Worm (Caenorhabditis elegans) whole organism, L4/young adult: ENCODE measurements around the gene mtcu-2.

ENCODE experiments used
- W03F9.2 ChIP-seq: fragments of 150-350 bp; optimal IDR thresholded peaks from 2 replicates; lab custom pipeline; 2014; ENCODE audit warnings: missing biosample characterization, missing genetic modification characterization
- dao-5 ChIP-seq: sonication (generic microtip); optimal IDR thresholded peaks from 2 replicates; lab custom pipeline; 2016; ENCODE audit warnings: missing genotype, missing genetic modification characterization, moderate library complexity, missing compliant biosample characterization
- him-1 ChIP-seq: sonication (generic microtip); optimal IDR thresholded peaks from 2 replicates; lab custom pipeline; 2016; ENCODE audit warnings: missing genotype, missing genetic modification reagents, missing genetic modification characterization, missing compliant biosample characterization

The mtcu-2 gene

ce11 chrII:10029890-10030289 is 3.1 kb downstream of the mtcu-2 start, which contains the start of gene ttc-36:
ttc-36 (plus strand) TSS chrII:10030190.
- TF ChIP-seq dao-5 (tag; lab: Kevin White, UChicago) (no peak), W03F9.2 (tag; lab: Kevin White, UChicago) (no peak), him-1 (tag; lab: Kevin White, UChicago) (no peak)

ce11 chrII:10029044-10029443 is 4.0 kb downstream of the mtcu-2 start:
- TF ChIP-seq W03F9.2 (tag; lab: Kevin White, UChicago) (no peak), dao-5 (tag; lab: Kevin White, UChicago) (no peak), him-1 (tag; lab: Kevin White, UChicago) (no peak)

- TF ChIP-seq dao-5 (tag; lab: Kevin White, UChicago): no peak
- no peak for TF ChIP-seq him-1 (tag; lab: Kevin White, UChicago)
- no peak for TF ChIP-seq W03F9.2 (tag; lab: Kevin White, UChicago)
Measured at ce11 chrII:10028195-10028594, 4.8 kb downstream of the mtcu-2 start, which contains the start of gene F52H3.6. F52H3.6 (minus strand) TSS chrII:10028422.

ce11 chrII:10025059-10025458 is 8.0 kb downstream of the mtcu-2 start:
- TF ChIP-seq him-1 (tag; lab: Kevin White, UChicago) (no peak), dao-5 (tag; lab: Kevin White, UChicago) (no peak), W03F9.2 (tag; lab: Kevin White, UChicago) (no peak)

- TF ChIP-seq him-1 (tag; lab: Kevin White, UChicago) (no peak), W03F9.2 (tag; lab: Kevin White, UChicago) (no peak), dao-5 (tag; lab: Kevin White, UChicago) (no peak)
Measured at ce11 chrII:10021749-10022148, 11.3 kb downstream of the mtcu-2 start.

- TF ChIP-seq him-1 (tag; lab: Kevin White, UChicago) (no peak), W03F9.2 (tag; lab: Kevin White, UChicago) (no peak), dao-5 (tag; lab: Kevin White, UChicago) (no peak)
Measured at ce11 chrII:10019669-10020068, 13.3 kb downstream of the mtcu-2 start.

- no peak for TF ChIP-seq him-1 (tag; lab: Kevin White, UChicago)
- no peak for TF ChIP-seq W03F9.2 (tag; lab: Kevin White, UChicago)
- TF ChIP-seq dao-5 (tag; lab: Kevin White, UChicago): no peak
Measured at ce11 chrII:10017528-10017927, 15.5 kb downstream of the mtcu-2 start.

- TF ChIP-seq him-1 (tag; lab: Kevin White, UChicago) (no peak), W03F9.2 (tag; lab: Kevin White, UChicago) (no peak), dao-5 (tag; lab: Kevin White, UChicago) (no peak)
Measured at ce11 chrII:10016013-10016412, 17.0 kb downstream of the mtcu-2 start, which contains the start of gene lec-2. lec-2 (minus strand) TSS chrII:10016183.

- TF ChIP-seq W03F9.2 (tag; lab: Kevin White, UChicago): no peak
- no peak for TF ChIP-seq dao-5 (tag; lab: Kevin White, UChicago)
- no peak for TF ChIP-seq him-1 (tag; lab: Kevin White, UChicago)
Measured at ce11 chrII:10014384-10014783, 18.6 kb downstream of the mtcu-2 start.

ce11 chrII:10012490-10012889 is 20.5 kb downstream of the mtcu-2 start:
- no peak for TF ChIP-seq him-1 (tag; lab: Kevin White, UChicago)
- TF ChIP-seq dao-5 (tag; lab: Kevin White, UChicago): no peak
- no peak for TF ChIP-seq W03F9.2 (tag; lab: Kevin White, UChicago)

- no peak for TF ChIP-seq W03F9.2 (tag; lab: Kevin White, UChicago)
- no peak for TF ChIP-seq him-1 (tag; lab: Kevin White, UChicago)
- TF ChIP-seq dao-5 (tag; lab: Kevin White, UChicago): no peak
Measured at ce11 chrII:10011733-10012132, 21.3 kb downstream of the mtcu-2 start.

- TF ChIP-seq W03F9.2 (tag; lab: Kevin White, UChicago): no peak
- TF ChIP-seq dao-5 (tag; lab: Kevin White, UChicago): no peak
- TF ChIP-seq him-1 (tag; lab: Kevin White, UChicago): no peak
Measured at ce11 chrII:10010914-10011313, 22.1 kb downstream of the mtcu-2 start.

- no peak for TF ChIP-seq dao-5 (tag; lab: Kevin White, UChicago)
- TF ChIP-seq him-1 (tag; lab: Kevin White, UChicago): no peak
- TF ChIP-seq W03F9.2 (tag; lab: Kevin White, UChicago): no peak
Measured at ce11 chrII:10008552-10008951, 24.5 kb downstream of the mtcu-2 start.

ce11 chrII:10007917-10008316 is 25.1 kb downstream of the mtcu-2 start, which contains the start of gene ZK892.5:
ZK892.5 (plus strand) TSS chrII:10008217.
- TF ChIP-seq dao-5 (tag; lab: Kevin White, UChicago) (no peak), him-1 (tag; lab: Kevin White, UChicago) (no peak), W03F9.2 (tag; lab: Kevin White, UChicago) (no peak)
